Fruit fly (Drosophila melanogaster) Kc167 (cell line): ENCODE data around the gene CG17744.

ENCODE experiments used
- Myc ChIP-seq: fragments of >200 bp; optimal IDR thresholded peaks from 2 replicates; lab custom pipeline; 2017; ENCODE audit warnings: missing external identifiers
- Sin3A ChIP-seq: fragments of >200 bp; optimal IDR thresholded peaks from 2 replicates; lab custom pipeline; 2018; ENCODE audit warnings: missing external identifiers
- h ChIP-seq: fragments of >200 bp; optimal IDR thresholded peaks from 3 replicates; lab custom pipeline; 2018; ENCODE audit warnings: missing external identifiers
- insv ChIP-seq: fragments of >200 bp; optimal IDR thresholded peaks from 3 replicates; lab custom pipeline; 2018; ENCODE audit warnings: missing external identifiers
- psq ChIP-seq: fragments of >200 bp; optimal IDR thresholded peaks from 2 replicates; lab custom pipeline; 2017; ENCODE audit warnings: missing external identifiers
- ttk ChIP-seq: sonication (Bioruptor generic); optimal IDR thresholded peaks from 2 replicates; lab custom pipeline; 2017; ENCODE audit warnings: missing external identifiers

CG17744 gene

DNA sequence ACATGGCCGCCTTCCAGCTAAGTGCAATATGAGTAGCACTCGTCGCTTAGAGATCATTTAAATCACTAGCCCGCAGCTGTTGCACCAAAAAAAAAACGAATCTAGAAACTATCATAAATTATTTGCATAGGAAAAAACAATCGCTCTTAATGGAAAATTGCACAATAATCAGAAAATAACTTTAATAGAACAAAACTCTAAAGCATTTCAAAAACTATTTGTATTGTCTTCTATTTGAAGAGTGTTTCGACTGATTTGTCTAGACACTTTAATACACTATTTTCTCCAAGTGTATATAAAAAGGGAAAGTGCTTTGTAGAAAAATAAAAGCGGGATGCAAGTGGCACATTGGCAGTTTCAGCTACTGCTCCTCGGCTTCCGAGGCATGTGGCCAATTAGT, 20.2 kb downstream of the CG17744 start:
- TF ChIP-seq insv (no peak), ttk (no peak), Sin3A (lab: Kevin White, UChicago) (no peak), h (lab: Kevin White, UChicago) (no peak), psq (no peak), Myc (lab: Kevin White, UChicago) (no peak)

DNA sequence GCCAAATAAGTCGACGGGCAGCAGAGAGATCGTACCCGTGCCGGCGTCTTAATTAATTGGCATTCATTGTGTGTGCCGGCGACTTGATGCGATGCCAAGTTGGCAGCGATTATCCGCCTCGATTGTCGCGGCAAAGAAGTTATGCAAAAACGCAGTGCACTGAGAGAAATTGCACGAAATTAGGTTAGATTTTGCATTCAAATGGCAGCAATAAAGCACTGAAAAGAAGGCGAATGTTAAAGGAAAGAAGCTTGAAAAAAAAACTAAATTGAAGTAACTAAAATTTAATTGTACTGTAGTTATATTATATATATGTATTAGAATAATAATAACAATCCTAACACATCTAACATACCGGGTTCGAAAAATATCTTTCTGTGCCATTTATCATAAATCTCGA, 23.5 kb downstream of the CG17744 start:
- no peak for TF ChIP-seq Myc (lab: Kevin White, UChicago)
- TF ChIP-seq h (lab: Kevin White, UChicago), result no peak
- TF ChIP-seq psq, result no peak
- no peak for TF ChIP-seq Sin3A (lab: Kevin White, UChicago)
- TF ChIP-seq insv, result no peak
- TF ChIP-seq ttk, result no peak

DNA sequence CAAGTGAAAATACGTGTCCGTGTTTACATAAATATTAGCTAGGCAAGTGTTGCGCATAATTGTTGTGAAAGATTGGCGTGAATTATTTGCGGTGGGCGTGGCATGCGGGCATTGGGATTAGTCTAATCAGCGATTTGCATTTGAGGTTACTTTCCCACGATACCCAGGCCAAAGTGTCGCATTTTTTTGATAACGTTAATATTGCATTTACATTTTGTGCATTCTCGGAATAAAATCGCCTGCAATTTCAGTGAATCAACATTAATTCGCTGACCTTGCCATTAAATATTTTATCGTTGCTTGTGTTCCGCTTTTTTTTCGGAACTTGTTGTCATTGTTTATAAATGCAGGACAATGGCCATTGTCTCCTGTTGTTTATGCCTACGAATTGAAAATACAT, 24.2 kb downstream of the CG17744 start:
- TF ChIP-seq Myc (lab: Kevin White, UChicago), result no peak
- TF ChIP-seq ttk, result no peak
- no peak for TF ChIP-seq h (lab: Kevin White, UChicago)
- TF ChIP-seq insv, result no peak
- no peak for TF ChIP-seq Sin3A (lab: Kevin White, UChicago)
- TF ChIP-seq psq, result no peak

DNA sequence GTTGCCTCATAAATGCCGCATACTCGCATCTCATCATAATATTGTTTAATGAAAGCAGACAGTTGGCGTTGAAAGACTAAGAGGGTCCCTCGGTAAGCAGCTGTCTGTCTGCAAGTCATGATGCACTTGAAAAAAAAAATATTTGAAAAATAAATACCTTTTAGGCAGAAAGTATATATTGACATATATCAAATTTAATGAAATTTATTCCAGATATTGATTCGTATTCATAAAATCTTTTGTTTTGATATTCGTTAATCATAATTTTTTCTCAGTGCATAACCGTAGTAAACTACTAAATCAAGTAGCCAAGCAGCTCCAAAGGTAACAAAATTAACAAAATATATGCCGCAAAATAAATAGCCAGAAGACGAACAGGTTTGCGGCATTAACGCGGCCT, 24.7 kb downstream of the CG17744 start:
- no peak for TF ChIP-seq insv
- TF ChIP-seq h (lab: Kevin White, UChicago), result no peak
- TF ChIP-seq Myc (lab: Kevin White, UChicago), result no peak
- no peak for TF ChIP-seq psq
- TF ChIP-seq ttk, result no peak
- TF ChIP-seq Sin3A (lab: Kevin White, UChicago), result no peak

DNA sequence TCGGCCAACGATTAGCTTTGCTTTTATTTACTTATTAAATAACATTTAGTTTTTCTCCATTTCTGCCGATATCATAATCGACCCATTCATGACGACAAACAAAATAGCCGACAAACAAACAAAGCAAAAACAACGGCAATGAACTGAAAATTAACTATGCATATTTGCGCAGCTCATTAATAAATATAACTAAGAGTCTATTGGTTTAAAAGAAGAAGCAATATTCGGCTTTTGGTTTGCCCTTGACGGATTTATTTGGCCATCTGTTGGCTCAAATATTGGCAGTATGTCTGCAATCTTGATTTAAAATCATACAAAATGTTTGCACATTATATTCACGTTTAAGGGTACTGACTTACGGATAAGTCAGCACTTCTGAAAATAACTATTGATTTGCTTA, 26.6 kb downstream of the CG17744 start:
- no peak for TF ChIP-seq psq
- TF ChIP-seq insv, result no peak
- TF ChIP-seq Myc (lab: Kevin White, UChicago), result no peak
- TF ChIP-seq ttk, result no peak
- TF ChIP-seq h (lab: Kevin White, UChicago), result no peak
- no peak for TF ChIP-seq Sin3A (lab: Kevin White, UChicago)

DNA sequence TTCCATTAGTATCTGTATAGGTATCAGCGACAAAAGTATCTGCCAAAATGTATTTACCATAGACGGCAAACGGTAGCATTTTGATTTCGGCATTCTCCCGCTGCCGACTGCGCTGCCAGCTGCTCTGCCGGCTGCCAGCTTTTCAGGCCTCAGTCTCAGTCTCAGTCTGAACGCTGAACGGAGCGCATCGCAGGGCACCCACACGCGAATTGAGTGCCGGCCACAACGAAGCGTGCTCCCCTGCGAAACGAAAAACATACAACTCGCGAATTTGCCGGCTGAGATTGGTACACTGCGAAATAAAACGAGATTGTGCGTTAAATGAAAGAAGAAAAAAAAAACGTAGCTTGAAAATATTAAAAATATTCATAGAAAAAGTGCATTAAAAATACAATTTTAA, 27.9 kb downstream of the CG17744 start, which contains the start of gene Mp:
Mp (plus strand) TSS at position 152 of the 400 bp plus-strand sequence.
- TF ChIP-seq Myc (lab: Kevin White, UChicago), result no peak
- TF ChIP-seq psq, result no peak
- no peak for TF ChIP-seq h (lab: Kevin White, UChicago)
- no peak for TF ChIP-seq Sin3A (lab: Kevin White, UChicago)

DNA sequence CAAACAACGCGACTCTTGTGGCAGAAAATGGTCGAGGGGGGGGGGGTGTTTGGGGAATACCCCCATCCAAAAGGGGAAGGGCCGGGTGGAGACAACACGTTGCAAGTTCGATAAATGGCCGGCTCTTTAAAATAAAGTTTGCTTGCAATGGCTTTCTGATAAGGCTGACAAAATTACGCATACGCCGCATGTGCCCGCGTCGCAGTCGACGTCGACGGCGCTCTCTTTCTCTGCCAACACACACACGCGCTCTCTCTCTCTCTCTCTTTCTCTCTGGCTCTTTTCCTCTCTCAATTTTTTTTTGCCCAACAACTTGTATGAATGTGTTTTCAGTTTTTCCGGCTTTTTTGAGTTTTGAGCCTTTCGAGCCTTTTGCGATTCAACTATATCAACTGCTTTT, 29.2 kb downstream of the CG17744 start:
- no peak for TF ChIP-seq h (lab: Kevin White, UChicago)
- TF ChIP-seq psq, result no peak
- TF ChIP-seq Myc (lab: Kevin White, UChicago), result no peak
- TF ChIP-seq ttk, result no peak
- TF ChIP-seq Sin3A (lab: Kevin White, UChicago), result no peak
- TF ChIP-seq insv, result no peak

DNA sequence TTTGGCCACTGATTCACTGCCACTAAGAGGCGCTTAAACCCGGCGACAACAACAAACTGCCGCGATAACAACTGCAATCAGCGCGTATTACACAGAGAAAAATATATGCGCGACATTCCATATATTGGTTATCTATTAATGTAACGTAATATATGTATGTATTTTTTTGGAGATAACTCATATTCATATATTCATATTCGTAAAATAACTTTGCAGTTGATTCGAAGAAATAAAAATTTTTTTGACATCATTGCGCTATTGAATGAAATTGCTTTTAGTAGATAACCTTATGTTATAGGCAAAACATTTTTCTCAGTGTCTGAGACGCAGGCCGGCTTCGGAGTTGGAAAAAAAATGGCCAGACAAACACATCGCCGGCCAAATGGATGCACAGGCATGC, 29.7 kb downstream of the CG17744 start:
- TF ChIP-seq h (lab: Kevin White, UChicago) (no peak), insv (no peak), psq (no peak), Sin3A (lab: Kevin White, UChicago) (no peak), Myc (lab: Kevin White, UChicago) (no peak), ttk (no peak)

DNA sequence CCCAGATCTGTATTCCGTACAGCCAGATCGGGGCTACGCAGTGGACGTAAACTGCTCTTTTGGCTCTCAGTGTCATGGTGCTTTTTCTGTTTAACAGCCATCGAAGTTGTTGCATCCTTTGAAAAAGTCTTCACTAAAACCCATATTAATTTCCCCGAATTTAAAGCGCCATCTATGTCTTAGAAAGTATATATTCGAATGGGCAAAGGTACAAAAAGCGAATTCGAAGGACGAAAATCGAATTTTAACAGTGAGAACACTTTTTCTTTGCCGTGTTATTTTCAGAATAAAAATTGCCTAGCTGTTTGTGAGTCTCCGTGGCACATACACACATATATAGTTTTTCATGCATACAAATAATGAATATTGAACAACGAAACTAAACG, 31.2 kb downstream of the CG17744 start:
- no peak for TF ChIP-seq h (lab: Kevin White, UChicago)
- no peak for TF ChIP-seq psq
- no peak for TF ChIP-seq Sin3A (lab: Kevin White, UChicago)
- TF ChIP-seq Myc (lab: Kevin White, UChicago), result no peak
- TF ChIP-seq insv, result no peak
- no peak for TF ChIP-seq ttk

DNA sequence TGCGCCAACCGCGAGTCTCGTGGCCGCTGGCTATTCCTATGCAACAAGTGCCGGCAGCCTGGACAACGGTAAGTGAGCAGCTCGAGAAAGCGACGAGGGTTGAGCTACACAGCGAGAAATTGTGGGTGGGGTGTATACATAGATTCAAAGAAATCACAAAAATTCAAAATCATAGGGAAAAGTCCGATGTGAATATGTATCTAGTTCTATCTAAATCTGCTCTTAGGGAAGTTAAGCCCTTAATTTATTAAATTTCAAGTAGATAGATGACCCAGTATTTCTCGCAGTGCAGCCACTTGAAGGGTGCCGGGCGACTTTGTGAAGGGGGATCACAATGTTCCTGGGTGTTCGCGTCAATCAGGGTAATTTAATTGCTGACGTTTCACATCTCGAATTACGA, 33.2 kb downstream of the CG17744 start:
- TF ChIP-seq h (lab: Kevin White, UChicago) (no peak), ttk (no peak), Myc (lab: Kevin White, UChicago) (no peak), Sin3A (lab: Kevin White, UChicago) (no peak), insv (no peak), psq (no peak)

DNA sequence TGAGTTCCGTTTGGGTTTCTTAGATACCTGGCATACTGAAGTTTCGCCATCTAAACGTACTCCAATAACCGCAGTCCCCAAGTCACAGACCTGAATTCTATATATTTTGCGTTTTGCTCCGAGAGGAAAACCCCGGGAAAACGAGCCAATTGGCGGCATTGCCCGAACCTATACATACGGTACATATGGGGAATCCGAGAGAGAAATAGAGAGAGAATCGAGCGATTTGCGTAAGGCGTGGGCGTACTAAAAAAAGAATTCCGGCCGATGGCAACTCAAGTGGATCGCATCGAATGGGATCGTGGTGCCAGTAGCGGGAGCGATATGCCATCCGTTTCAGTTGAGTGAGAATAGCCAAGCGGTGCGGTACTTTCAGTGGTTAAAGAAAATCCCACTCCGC, 36.3 kb downstream of the CG17744 start, which contains the start of gene bin:
bin (plus strand) TSS at position 335 of the 400 bp plus-strand sequence.
- TF ChIP-seq ttk (no peak), insv (no peak), Myc (lab: Kevin White, UChicago) (no peak), psq (no peak), Sin3A (lab: Kevin White, UChicago) (no peak), h (lab: Kevin White, UChicago) (no peak)

DNA sequence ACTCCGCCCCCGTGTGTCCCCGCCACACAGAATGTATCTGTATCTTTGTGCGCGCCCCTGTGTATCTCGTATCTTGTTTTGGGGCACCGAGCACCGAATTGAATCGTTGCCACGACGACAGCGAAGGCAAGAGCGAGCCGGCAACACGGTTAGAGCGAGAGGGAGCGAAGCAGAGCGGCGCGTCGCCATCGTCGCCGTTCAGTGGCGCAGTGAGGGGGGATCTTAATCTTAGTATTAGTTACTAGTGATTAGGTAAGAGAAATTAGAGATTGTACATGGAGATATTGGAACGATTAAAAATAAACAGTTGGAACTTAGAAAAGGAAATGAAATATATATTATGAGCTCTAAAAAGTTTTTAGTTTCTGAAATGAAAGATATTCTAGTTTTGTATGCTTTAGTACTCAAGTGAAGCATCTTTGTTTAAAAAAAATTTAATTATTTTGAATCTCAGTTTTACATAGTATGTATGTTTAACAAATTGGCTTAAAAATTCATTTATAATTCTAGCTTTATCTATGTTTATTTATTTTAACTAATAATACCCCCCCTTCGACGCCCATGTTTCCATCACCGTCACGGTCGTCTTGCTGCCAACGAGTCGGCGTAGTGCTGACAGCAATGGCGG, 37.5 kb downstream of the CG17744 start:
- TF ChIP-seq psq (no peak), insv (no peak), Sin3A (lab: Kevin White, UChicago) (no peak), h (lab: Kevin White, UChicago) (no peak), ttk (no peak), Myc (lab: Kevin White, UChicago) (no peak)

DNA sequence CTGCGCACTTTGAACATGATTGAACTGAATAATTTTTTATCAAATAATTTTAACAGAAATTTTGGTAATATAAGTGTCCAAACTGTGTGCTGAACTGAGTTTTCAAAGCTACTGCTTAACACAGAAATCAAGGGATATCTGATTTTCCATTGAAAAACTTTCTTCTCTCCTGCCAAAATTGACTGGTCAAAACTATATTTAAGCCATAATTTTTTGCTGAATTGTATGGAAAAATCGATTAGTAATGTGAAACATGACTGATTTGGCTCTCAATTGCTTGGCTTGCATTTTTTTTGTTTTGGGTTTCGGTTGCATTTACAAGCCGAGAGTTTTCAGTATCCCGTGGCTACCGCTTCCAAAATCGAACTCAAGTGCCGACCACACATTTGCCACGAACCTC, 42.1 kb downstream of the CG17744 start, which contains the start of the genes CG32388 and CG43439:
CG32388 (minus strand) TSS at position 101 of the 400 bp plus-strand sequence.
CG43439 (minus strand) TSS at position 101 of the 400 bp plus-strand sequence.
- TF ChIP-seq ttk, result no peak
- TF ChIP-seq h (lab: Kevin White, UChicago), result no peak
- TF ChIP-seq Myc (lab: Kevin White, UChicago), result no peak
- TF ChIP-seq Sin3A (lab: Kevin White, UChicago), result no peak
- TF ChIP-seq psq, result no peak
- no peak for TF ChIP-seq insv
